Worm (Caenorhabditis elegans) whole organism, L3 larva: ENCODE measurements around the gene C06E1.9.

Experiments
- R02D3.7 ChIP-seq: fragments of 150-350 bp; optimal IDR thresholded peaks from 2 replicates; lab custom pipeline; 2014; ENCODE audit warnings: missing biosample characterization, missing genetic modification characterization
- ZK546.5 ChIP-seq: sonication (generic microtip); optimal IDR thresholded peaks from 2 replicates; lab custom pipeline; 2017; ENCODE audit warnings: missing biosample characterization, missing genetic modification characterization
- aly-2 ChIP-seq: fragments of 150-350 bp; optimal IDR thresholded peaks from 2 replicates; lab custom pipeline; 2014; ENCODE audit warnings: missing biosample characterization, missing genetic modification characterization
- ama-1 ChIP-seq: fragments of 150-350 bp; optimal IDR thresholded peaks from 2 replicates; lab custom pipeline; 2018
- ceh-16 ChIP-seq: sonication (generic microtip); optimal IDR thresholded peaks from 2 replicates; lab custom pipeline; 2017; ENCODE audit warnings: missing biosample characterization, missing genetic modification characterization
- ceh-28 ChIP-seq: fragments of 150-350 bp; optimal IDR thresholded peaks from 2 replicates; lab custom pipeline; 2014; ENCODE audit warnings: missing biosample characterization, missing genetic modification reagents, missing genetic modification characterization
- ceh-82 ChIP-seq: fragments of 150-350 bp; optimal IDR thresholded peaks from 2 replicates; lab custom pipeline; 2014; ENCODE audit warnings: missing biosample characterization, missing genetic modification characterization
- ceh-9 ChIP-seq: sonication (generic microtip); optimal IDR thresholded peaks from 2 replicates; lab custom pipeline; 2018; ENCODE audit warnings: missing biosample characterization, missing genetic modification characterization
- daf-12 ChIP-seq: fragments of 150-350 bp; optimal IDR thresholded peaks from 2 replicates; lab custom pipeline; 2014; ENCODE audit warnings: missing biosample characterization, missing genetic modification reagents, missing genetic modification characterization
- egl-27 ChIP-seq: sonication (generic microtip); optimal IDR thresholded peaks from 4 replicates; lab custom pipeline; 2017; ENCODE audit warnings: missing biosample characterization, missing genetic modification reagents, missing genetic modification characterization
- egl-5 ChIP-seq: fragments of 150-350 bp; optimal IDR thresholded peaks from 2 replicates; lab custom pipeline; 2017; ENCODE audit warnings: missing biosample characterization, missing genetic modification reagents, missing genetic modification characterization, inconsistent platforms
- elt-1 ChIP-seq: fragments of 150-350 bp; optimal IDR thresholded peaks from 2 replicates; lab custom pipeline; 2014; ENCODE audit warnings: missing biosample characterization, missing genetic modification characterization
- elt-2 ChIP-seq: sonication (generic microtip); optimal IDR thresholded peaks from 2 replicates; lab custom pipeline; 2016; ENCODE audit warnings: missing genetic modification reagents, mild to moderate bottlenecking, missing genetic modification characterization, missing compliant biosample characterization
- elt-3 ChIP-seq, 3 experiments: fragments of 150-350 bp in 1 of 3; sonication (generic microtip) in 2 of 3; optimal IDR thresholded peaks; 2 replicates in 2 of 3; 4 replicates in 1 of 3; lab custom pipeline; 2014 to 2017; ENCODE audit warnings: missing biosample characterization in 3 of 3, missing genetic modification characterization in 3 of 3
- eor-1 ChIP-seq, 2 experiments: fragments of 150-350 bp; optimal IDR thresholded peaks; 2 replicates each; lab custom pipeline; 2014 to 2018; ENCODE audit warnings: missing biosample characterization in 2 of 2, missing genetic modification characterization in 2 of 2
- fkh-10 ChIP-seq: sonication (generic microtip); optimal IDR thresholded peaks from 2 replicates; lab custom pipeline; 2017; ENCODE audit warnings: missing biosample characterization, missing genetic modification reagents, missing genetic modification characterization
- fkh-2 ChIP-seq: fragments of 150-350 bp; optimal IDR thresholded peaks from 2 replicates; lab custom pipeline; 2014; ENCODE audit warnings: missing biosample characterization, missing genetic modification reagents, missing genetic modification characterization
- fos-1 ChIP-seq: fragments of 150-350 bp; optimal IDR thresholded peaks from 2 replicates; lab custom pipeline; 2014; ENCODE audit warnings: missing biosample characterization, missing genetic modification characterization
- hmg-11 ChIP-seq: sonication (generic microtip); optimal IDR thresholded peaks from 2 replicates; lab custom pipeline; 2016; ENCODE audit warnings: missing genetic modification characterization, missing compliant biosample characterization
- jun-1 ChIP-seq: fragments of 150-350 bp; optimal IDR thresholded peaks from 2 replicates; lab custom pipeline; 2014; ENCODE audit warnings: missing biosample characterization, missing genetic modification reagents, missing genetic modification characterization
- lin-15B ChIP-seq: fragments of 150-350 bp; optimal IDR thresholded peaks from 2 replicates; lab custom pipeline; 2014; ENCODE audit warnings: missing biosample characterization, missing genetic modification characterization
- lin-39 ChIP-seq: fragments of 150-350 bp; optimal IDR thresholded peaks from 2 replicates; lab custom pipeline; 2018; ENCODE audit warnings: missing biosample characterization, missing genetic modification reagents, missing genetic modification characterization
- lsy-12 ChIP-seq: sonication (generic microtip); optimal IDR thresholded peaks from 2 replicates; lab custom pipeline; 2016; ENCODE audit warnings: mild to moderate bottlenecking, missing genetic modification characterization, missing compliant biosample characterization
- mdl-1 ChIP-seq: fragments of 150-350 bp; optimal IDR thresholded peaks from 2 replicates; lab custom pipeline; 2014; ENCODE audit warnings: missing biosample characterization, missing genetic modification characterization
- mml-1 ChIP-seq: fragments of 150-350 bp; sonication (generic microtip); optimal IDR thresholded peaks from 3 replicates; lab custom pipeline; 2014; ENCODE audit warnings: missing biosample characterization, missing genetic modification characterization
- nfya-1 ChIP-seq: sonication (generic microtip); optimal IDR thresholded peaks from 2 replicates; lab custom pipeline; 2017; ENCODE audit warnings: missing genetic modification characterization, mild to moderate bottlenecking, missing compliant biosample characterization, antibody characterized with exemption, moderate library complexity; ENCODE audit not compliant: insufficient read depth
- nhr-11 ChIP-seq: fragments of 150-350 bp; optimal IDR thresholded peaks from 2 replicates; lab custom pipeline; 2014; ENCODE audit warnings: missing biosample characterization, missing genetic modification characterization
- nhr-12 ChIP-seq: fragments of 150-350 bp; optimal IDR thresholded peaks from 2 replicates; lab custom pipeline; 2014; ENCODE audit warnings: missing biosample characterization, missing genetic modification characterization
- nhr-23 ChIP-seq: fragments of 150-350 bp; optimal IDR thresholded peaks from 2 replicates; lab custom pipeline; 2014; ENCODE audit warnings: missing biosample characterization, missing genetic modification reagents, missing genetic modification characterization
- nhr-237 ChIP-seq: fragments of 150-350 bp; optimal IDR thresholded peaks from 2 replicates; lab custom pipeline; 2014; ENCODE audit warnings: missing biosample characterization, missing genetic modification characterization
- nhr-25 ChIP-seq: sonication (generic microtip); optimal IDR thresholded peaks from 2 replicates; lab custom pipeline; 2017; ENCODE audit warnings: missing biosample characterization, missing genetic modification characterization
- nhr-28 ChIP-seq: fragments of 150-350 bp; optimal IDR thresholded peaks from 2 replicates; lab custom pipeline; 2014; ENCODE audit warnings: missing biosample characterization, missing genetic modification characterization
- nhr-43 ChIP-seq: sonication (generic microtip); optimal IDR thresholded peaks from 2 replicates; lab custom pipeline; 2016; ENCODE audit warnings: mild to moderate bottlenecking, missing genetic modification characterization, missing compliant biosample characterization; ENCODE audit not compliant: poor library complexity, severe bottlenecking
- nhr-67 ChIP-seq: fragments of 150-350 bp; optimal IDR thresholded peaks from 2 replicates; lab custom pipeline; 2014; ENCODE audit warnings: missing biosample characterization, missing genetic modification characterization
- nhr-76 ChIP-seq: fragments of 150-350 bp; sonication (generic microtip); optimal IDR thresholded peaks from 5 replicates; lab custom pipeline; 2014; ENCODE audit warnings: missing biosample characterization, missing genetic modification characterization
- nhr-77 ChIP-seq: fragments of 150-350 bp; optimal IDR thresholded peaks from 2 replicates; lab custom pipeline; 2014; ENCODE audit warnings: missing biosample characterization, missing genetic modification characterization
- pha-4 ChIP-seq: fragments of 150-350 bp; optimal IDR thresholded peaks from 2 replicates; lab custom pipeline; 2014; ENCODE audit warnings: missing biosample characterization, missing genetic modification reagents, missing genetic modification characterization
- pqm-1 ChIP-seq: fragments of 150-350 bp; optimal IDR thresholded peaks from 2 replicates; lab custom pipeline; 2017; ENCODE audit warnings: missing biosample characterization, missing genetic modification characterization, inconsistent platforms
- sea-2 ChIP-seq: fragments of 150-350 bp; sonication (generic microtip); optimal IDR thresholded peaks from 4 replicates; lab custom pipeline; 2014; ENCODE audit warnings: missing biosample characterization, missing genetic modification reagents, missing genetic modification characterization
- skn-1 ChIP-seq: fragments of 150-350 bp; optimal IDR thresholded peaks from 2 replicates; lab custom pipeline; 2014; ENCODE audit warnings: missing biosample characterization, missing genetic modification characterization
- snpc-4 ChIP-seq: fragments of 150-350 bp; optimal IDR thresholded peaks from 2 replicates; lab custom pipeline; 2014; ENCODE audit warnings: missing biosample characterization, missing genetic modification characterization
- tbx-2 ChIP-seq: sonication (generic microtip); optimal IDR thresholded peaks from 2 replicates; lab custom pipeline; 2016; ENCODE audit warnings: mild to moderate bottlenecking, missing genetic modification characterization, missing compliant biosample characterization
- unc-39 ChIP-seq: sonication (generic microtip); optimal IDR thresholded peaks from 4 replicates; lab custom pipeline; 2017; ENCODE audit warnings: missing biosample characterization, missing genetic modification characterization
- unc-62 ChIP-seq: fragments of 150-350 bp; sonication (generic microtip); optimal IDR thresholded peaks from 4 replicates; lab custom pipeline; 2014; ENCODE audit warnings: missing biosample characterization, missing genetic modification reagents, missing genetic modification characterization
- zag-1 ChIP-seq: fragments of 150-350 bp; optimal IDR thresholded peaks from 2 replicates; lab custom pipeline; 2014; ENCODE audit warnings: missing biosample characterization, missing genetic modification characterization
- ztf-11 ChIP-seq: fragments of 150-350 bp; optimal IDR thresholded peaks from 2 replicates; lab custom pipeline; 2014; ENCODE audit warnings: missing biosample characterization, missing genetic modification characterization
- ztf-4 ChIP-seq: fragments of 150-350 bp; optimal IDR thresholded peaks from 2 replicates; lab custom pipeline; 2014; ENCODE audit warnings: missing biosample characterization, missing genetic modification characterization

Gene C06E1.9

DNA sequence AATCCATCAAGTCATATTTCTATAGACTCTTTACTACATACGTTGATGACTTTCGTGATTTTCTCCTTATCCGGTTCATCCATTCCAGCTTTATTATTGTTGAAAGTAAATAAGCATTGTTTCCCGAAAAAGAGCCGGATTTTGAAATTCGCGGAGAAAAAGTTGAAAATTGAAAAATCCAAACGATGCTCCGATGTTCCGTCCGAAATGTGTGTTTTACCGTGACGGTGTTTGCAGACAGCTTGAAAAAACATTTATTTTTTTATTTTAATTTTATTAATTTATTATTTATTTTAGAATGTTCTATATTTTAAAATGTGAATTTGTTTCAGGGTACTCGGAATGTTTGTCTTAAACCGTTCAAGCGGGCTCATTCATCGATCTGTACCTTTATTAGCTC lies 21.2 kb upstream of the C06E1.9 start, which contains the start of gene dnj-10:
dnj-10 (plus strand) TSS at position 333 of the 400 bp plus-strand sequence.
- no peak for TF ChIP-seq zag-1 (tag; lab: Kevin White, UChicago)
- TF ChIP-seq tbx-2 (tag; lab: Kevin White, UChicago), result no peak
- no peak for TF ChIP-seq nhr-28 (tag; lab: Kevin White, UChicago)
- peak; percentile 6 for TF ChIP-seq R02D3.7
- peak; percentile 16 for TF ChIP-seq elt-2 (tag; lab: Kevin White, UChicago)
- TF ChIP-seq skn-1 (tag; lab: Kevin White, UChicago), result peak; percentile 25
- peak; percentile 16 for TF ChIP-seq snpc-4 (tag; lab: Kevin White, UChicago)
- no peak for TF ChIP-seq mdl-1 (tag; lab: Kevin White, UChicago)
- no peak for TF ChIP-seq egl-5 (tag; lab: Kevin White, UChicago)
- no peak for TF ChIP-seq elt-1 (tag; lab: Kevin White, UChicago)
- TF ChIP-seq mml-1 (tag; lab: Kevin White, UChicago), result no peak
- peak; percentile 92 for TF ChIP-seq lin-15B
- TF ChIP-seq pqm-1 (tag; lab: Kevin White, UChicago), result no peak
- no peak for TF ChIP-seq fkh-2 (tag; lab: Kevin White, UChicago)
- TF ChIP-seq nhr-77 (tag; lab: Kevin White, UChicago), result no peak
- TF ChIP-seq eor-1 (tag; optimal IDR thresholded peaks at IDR 0.05; lab: Kevin White, UChicago), result no peak
- TF ChIP-seq ztf-11, result no peak
- peak; percentile 72 for TF ChIP-seq nfya-1 (tag; lab: Kevin White, UChicago)
- TF ChIP-seq elt-3 (tag; optimal IDR thresholded peaks at IDR 0.05; lab: Kevin White, UChicago), result no peak
- TF ChIP-seq unc-39 (tag; lab: Kevin White, UChicago), result no peak
- no peak for TF ChIP-seq fkh-10
- no peak for TF ChIP-seq nhr-12
- no peak for TF ChIP-seq unc-62 (GFP tag; lab: Kevin White, UChicago)
- TF ChIP-seq fos-1, result no peak
- no peak for TF ChIP-seq daf-12 (tag; lab: Kevin White, UChicago)
- no peak for TF ChIP-seq nhr-76 (tag; lab: Kevin White, UChicago)
- no peak for TF ChIP-seq ama-1 (lab: Kevin White, UChicago)
- peak; percentile 84 for TF ChIP-seq pha-4
- no peak for TF ChIP-seq sea-2 (GFP tag; lab: Kevin White, UChicago)
- no peak for TF ChIP-seq ceh-9 (tag; lab: Kevin White, UChicago)
- TF ChIP-seq ceh-16 (tag; lab: Kevin White, UChicago), result no peak
- TF ChIP-seq ceh-82, result no peak
- TF ChIP-seq ztf-4 (tag; lab: Kevin White, UChicago), result no peak
- no peak for TF ChIP-seq nhr-67 (tag; lab: Kevin White, UChicago)
- peak; percentile 4 for TF ChIP-seq lin-39
- no peak for TF ChIP-seq egl-27 (tag; lab: Kevin White, UChicago)
- TF ChIP-seq aly-2 (tag; lab: Kevin White, UChicago), result no peak
- TF ChIP-seq hmg-11 (tag; lab: Kevin White, UChicago), result peak; percentile 26
- TF ChIP-seq jun-1 (tag; lab: Kevin White, UChicago), result no peak
- no peak for TF ChIP-seq nhr-11
- no peak for TF ChIP-seq nhr-25 (tag; lab: Kevin White, UChicago)
- TF ChIP-seq nhr-23 (tag; lab: Kevin White, UChicago), result peak; percentile 60
- TF ChIP-seq nhr-237 (tag; lab: Kevin White, UChicago), result no peak
- no peak for TF ChIP-seq nhr-43 (tag; lab: Kevin White, UChicago)
- TF ChIP-seq ceh-28, result no peak
- no peak for TF ChIP-seq ZK546.5 (tag; lab: Kevin White, UChicago)
- TF ChIP-seq lsy-12, result no peak
- TF ChIP-seq, all 47 proteins: peak for 10
